Worm (Caenorhabditis elegans): ENCODE results near the gene srlf-7.
A peak's percentile ranks its signal among the peaks of the same experiment; 100 is the strongest.

Gene srlf-7

DNA sequence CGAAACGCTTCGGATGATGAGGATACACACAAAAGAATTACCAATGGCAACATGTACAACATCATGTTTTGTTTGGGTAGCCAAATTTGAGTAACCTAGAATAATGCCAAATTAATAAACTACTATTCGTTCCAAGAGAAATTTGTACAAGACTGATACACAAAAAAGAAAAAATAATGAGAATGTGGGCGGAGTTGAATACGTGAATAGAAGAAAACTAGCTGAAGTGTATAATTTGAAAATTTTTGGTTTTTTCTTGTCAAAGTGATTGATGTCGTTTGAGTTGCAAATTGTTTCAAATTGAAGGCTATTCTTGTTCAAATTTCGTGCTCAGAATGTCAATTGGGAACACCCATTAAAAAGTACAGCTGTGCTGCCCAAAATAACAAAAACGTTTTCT is 2.7 kb downstream of the srlf-7 start, which contains the start of gene R13A1.5:
Gene R13A1.5, minus strand, starts transcription at position 101 of the 400 bp plus-strand sequence.
- TF ChIP-seq egl-27 (tag; optimal IDR thresholded peaks at IDR 0.05) (no peak), efl-1 (optimal IDR thresholded peaks at IDR 0.05) (no peak), efl-1 (GFP tag; optimal IDR thresholded peaks at IDR 0.05 in 1 of 2) (peak in 1 of 2 experiments; percentile 67), grh-1 (GFP tag; IDR thresholded peaks at IDR 0.05) (no peak)

DNA sequence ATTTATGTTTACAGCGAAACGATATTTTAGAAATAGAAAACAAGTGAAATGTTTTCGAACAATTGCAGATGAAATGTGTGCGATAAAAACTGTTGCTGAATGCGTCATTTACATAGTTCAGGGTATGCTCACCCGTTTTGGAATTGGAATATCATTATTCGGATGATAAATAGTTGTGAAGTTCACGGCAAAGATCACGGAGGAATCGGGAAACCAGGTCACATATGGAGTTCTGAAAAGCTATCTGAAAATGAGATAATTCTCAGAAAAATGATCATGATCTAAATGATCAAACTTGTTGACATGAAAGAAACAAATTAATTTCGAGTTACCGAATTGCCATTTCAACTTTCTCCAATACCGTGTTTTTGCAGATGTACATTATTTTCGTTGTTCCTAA is 6.6 kb downstream of the srlf-7 start, which contains the start of gene best-16:
Gene best-16, minus strand, starts transcription at position 101 of the 400 bp plus-strand sequence.
- TF ChIP-seq lin-39 (tag; optimal IDR thresholded peaks at IDR 0.05) (no peak), jun-1 (tag; optimal IDR thresholded peaks at IDR 0.05) (no peak), ceh-63 (GFP tag; optimal IDR thresholded peaks at IDR 0.05) (no peak), unc-30 (tag; optimal IDR thresholded peaks at IDR 0.05) (no peak), pax-3 (tag; optimal IDR thresholded peaks at IDR 0.05) (no peak), vab-15 (tag; optimal IDR thresholded peaks at IDR 0.05) (no peak), ztf-11 (tag; optimal IDR thresholded peaks at IDR 0.05) (no peak), C34B4.2 (tag; optimal IDR thresholded peaks at IDR 0.05) (no peak), lin-14 (GFP tag; optimal IDR thresholded peaks at IDR 0.05) (no peak)

DNA sequence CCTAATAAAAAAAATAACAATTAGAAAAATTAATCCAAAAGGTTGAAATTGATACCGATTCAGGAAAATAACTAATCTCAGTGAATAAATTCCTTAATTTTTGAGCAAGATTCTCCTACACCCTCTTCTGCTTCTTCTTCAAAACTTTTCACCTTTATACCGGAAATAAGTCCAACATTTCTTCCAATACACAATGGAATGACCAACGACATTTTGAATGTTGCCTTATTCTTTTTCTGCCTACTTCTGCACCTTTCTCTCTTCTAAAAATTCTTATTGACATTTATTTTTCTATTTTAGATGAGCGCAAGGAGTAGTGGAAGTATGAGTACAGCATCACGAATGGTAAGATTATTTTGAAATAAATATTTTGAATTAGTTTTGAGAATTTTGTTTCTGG is 7.8 kb downstream of the srlf-7 start, which contains the start of gene unc-8:
Gene unc-8, plus strand, starts transcription at position 301 of the 400 bp plus-strand sequence.
- TF ChIP-seq hlh-17 (GFP tag; optimal IDR thresholded peaks at IDR 0.05; ENCODE audit: borderline replicate concordance) (no peak), irx-1 (tag; optimal IDR thresholded peaks at IDR 0.05) (no peak), ceh-8 (GFP tag; optimal IDR thresholded peaks at IDR 0.05) (no peak), pax-3 (tag; optimal IDR thresholded peaks at IDR 0.05) (no peak), tlp-1 (tag; optimal IDR thresholded peaks at IDR 0.05) (no peak), fkh-8 (tag; optimal IDR thresholded peaks at IDR 0.05) (no peak), unc-98 (GFP tag; IDR thresholded peaks at IDR 0.05) (no peak)

DNA sequence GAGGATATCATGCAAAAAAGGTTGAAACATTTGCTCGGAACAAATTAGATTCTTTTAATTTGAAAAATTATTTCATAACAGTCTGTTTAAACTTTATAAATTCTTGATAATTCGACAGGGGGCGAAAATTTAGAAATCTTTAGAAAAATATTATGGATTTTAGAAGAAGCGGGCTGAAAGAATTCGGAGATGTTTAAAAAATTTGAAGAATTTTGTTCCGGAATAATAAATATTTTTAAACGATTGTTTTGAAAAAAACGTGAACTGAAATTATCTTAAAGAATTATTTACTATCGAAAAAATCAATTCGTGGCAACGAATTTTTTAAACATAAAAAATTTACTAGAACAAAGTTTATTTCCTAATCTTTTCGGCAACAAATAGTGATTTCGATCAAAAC is 14.6 kb downstream of the srlf-7 start, which contains the start of gene R13A1.3:
Gene R13A1.3, plus strand, starts transcription at position 301 of the 400 bp plus-strand sequence.
- TF ChIP-seq isw-1 (GFP tag; IDR thresholded peaks at IDR 0.05) (no peak), efl-3 (GFP tag; optimal IDR thresholded peaks at IDR 0.05) (no peak), sox-4 (tag; optimal IDR thresholded peaks at IDR 0.05) (no peak), tbx-2 (tag; optimal IDR thresholded peaks at IDR 0.05) (no peak), nhr-20 (tag; optimal IDR thresholded peaks at IDR 0.05) (no peak), sup-37 (GFP tag; optimal IDR thresholded peaks at IDR 0.05) (no peak), zip-4 (GFP tag; optimal IDR thresholded peaks at IDR 0.05) (no peak), nhr-84 (tag; optimal IDR thresholded peaks at IDR 0.05) (no peak), lin-14 (GFP tag; optimal IDR thresholded peaks at IDR 0.05) (no peak), egl-13 (tag; optimal IDR thresholded peaks at IDR 0.05) (no peak)

DNA sequence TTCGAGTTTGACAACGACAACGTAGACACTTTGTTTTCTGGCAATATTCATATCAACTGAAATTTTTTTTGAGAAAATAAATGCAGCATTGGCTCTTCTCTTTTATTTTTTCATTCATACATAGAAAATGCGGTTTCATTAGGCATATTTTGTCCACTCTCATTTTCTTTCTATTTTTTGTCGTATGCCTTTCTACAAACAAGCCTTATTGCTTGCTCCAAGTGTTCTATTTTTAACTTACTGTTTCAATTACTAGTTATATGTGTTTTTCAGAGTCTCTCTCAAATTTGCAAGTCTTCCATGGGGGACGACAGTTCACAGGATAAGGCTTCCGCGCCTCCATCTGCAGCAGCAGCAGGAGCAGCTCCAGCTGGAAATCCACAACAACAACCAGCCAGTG is 16.9 kb downstream of the srlf-7 start, which contains the start of gene kcc-1:
Gene kcc-1, plus strand, starts transcription at position 301 of the 400 bp plus-strand sequence.
- TF ChIP-seq jun-1 (tag; optimal IDR thresholded peaks at IDR 0.05) (no peak), unc-30 (tag; optimal IDR thresholded peaks at IDR 0.05) (no peak)

DNA sequence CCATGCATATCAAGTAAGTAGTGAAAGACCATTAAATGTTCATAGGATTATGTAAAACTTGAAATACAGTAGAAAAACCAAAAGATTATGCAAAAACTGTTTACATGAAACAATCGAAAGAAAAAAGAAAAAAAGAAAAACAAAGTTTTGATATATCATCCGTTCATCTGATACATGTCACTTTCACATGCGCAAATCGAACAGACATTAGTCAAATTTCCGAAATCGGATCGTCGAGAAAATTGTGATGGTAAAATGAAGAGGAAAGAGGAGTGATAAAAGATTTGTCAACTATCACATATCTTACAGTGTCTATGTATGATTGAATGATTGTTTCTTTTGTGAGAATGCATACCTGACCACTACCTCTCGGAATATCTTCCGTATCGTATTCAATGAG is 19.9 kb downstream of the srlf-7 start:
- TF ChIP-seq efl-1 (optimal IDR thresholded peaks at IDR 0.05) (no peak), efl-1 (GFP tag; optimal IDR thresholded peaks at IDR 0.05 in 1 of 2) (peak in 1 of 2 experiments; percentile 43), hpl-2 (GFP tag; optimal IDR thresholded peaks at IDR 0.05) (no peak), blmp-1 (tag; optimal IDR thresholded peaks at IDR 0.05) (peak; percentile 90)

DNA sequence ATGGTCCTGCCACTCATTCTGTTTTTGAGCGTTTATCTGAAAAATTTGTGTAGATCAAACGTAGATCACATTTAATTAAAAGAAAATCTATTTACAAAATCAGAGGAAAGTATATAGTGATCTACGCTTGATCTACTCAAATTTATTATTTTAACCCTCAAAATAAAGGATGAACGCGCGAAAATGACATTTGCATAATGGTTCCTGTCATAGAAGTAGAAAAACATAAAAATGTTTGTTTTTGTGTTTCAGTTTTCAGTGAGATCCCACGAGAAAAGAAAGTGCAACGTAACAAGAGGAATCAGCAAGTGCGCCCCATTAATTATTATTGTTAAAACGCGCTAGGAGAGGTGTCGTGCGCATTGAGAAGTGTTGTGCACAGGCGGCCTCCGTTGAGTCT is 22.2 kb downstream of the srlf-7 start:
- TF ChIP-seq nhr-90 (tag; optimal IDR thresholded peaks at IDR 0.05; ENCODE audit: poor library complexity) (no peak), ztf-4 (tag; optimal IDR thresholded peaks at IDR 0.05) (no peak), zip-4 (GFP tag; optimal IDR thresholded peaks at IDR 0.05) (no peak), nhr-85 (tag) (no peak), zag-1 (tag; optimal IDR thresholded peaks at IDR 0.05) (no peak), ets-5 (GFP tag; IDR thresholded peaks at IDR 0.05) (no peak), ztf-11 (tag; optimal IDR thresholded peaks at IDR 0.05) (no peak)

Measured in whole organism, L1 larva.